Fruit fly (Drosophila melanogaster) whole organism, embryonic: ENCODE measurements around the gene DENR.

ENCODE experiments used
- ATbp ChIP-seq: fragments of 200-800 bp; sonication (Bioruptor generic); optimal IDR thresholded peaks from 2 replicates; lab custom pipeline; 2017; ENCODE audit warnings: missing biosample characterization, mild to moderate bottlenecking, missing genetic modification characterization, missing genetic modification reagents
- CG10565 ChIP-seq: fragments of 200-800 bp; sonication (Bioruptor generic); optimal IDR thresholded peaks from 3 replicates; lab custom pipeline; 2016; ENCODE audit warnings: missing biosample characterization, mild to moderate bottlenecking, missing genetic modification characterization
- CG10654 ChIP-seq: fragments of 200-800 bp; sonication (Bioruptor generic); optimal IDR thresholded peaks from 2 replicates; lab custom pipeline; 2016; ENCODE audit warnings: missing biosample characterization, missing genetic modification characterization
- CG10959 ChIP-seq: fragments of 200-800 bp; sonication (Bioruptor generic); IDR thresholded peaks from 2 replicates; pipeline ENCODE4 v1.3.6; 2022; ENCODE audit warnings: missing biosample characterization, missing genetic modification characterization
- CG11456 ChIP-seq: fragments of 200-800 bp; sonication (Bioruptor generic); IDR thresholded peaks from 3 replicates; pipeline ENCODE4 v1.3.6; 2022; ENCODE audit warnings: missing biosample characterization, missing genetic modification characterization
- CG12942 ChIP-seq: fragments of 200-800 bp; sonication (Bioruptor generic); optimal IDR thresholded peaks from 3 replicates; lab custom pipeline; 2016; ENCODE audit warnings: missing biosample characterization, missing genetic modification characterization
- CG13287 ChIP-seq: fragments of 200-800 bp; sonication (Bioruptor generic); IDR thresholded peaks from 2 replicates; pipeline ENCODE4 v1.3.6; 2022; ENCODE audit warnings: missing biosample characterization, missing genetic modification characterization; ENCODE audit not compliant: partially characterized antibody
- CG13296 ChIP-seq: fragments of 200-800 bp; sonication (Bioruptor generic); optimal IDR thresholded peaks from 3 replicates; lab custom pipeline; 2018; ENCODE audit warnings: missing biosample characterization, mild to moderate bottlenecking, missing genetic modification characterization
- CG17802 ChIP-seq: fragments of 200-800 bp; sonication (Bioruptor generic); optimal IDR thresholded peaks from 2 replicates; lab custom pipeline; 2018; ENCODE audit warnings: missing biosample characterization, mild to moderate bottlenecking, missing genetic modification characterization, moderate library complexity
- CG1792 ChIP-seq: fragments of 200-800 bp; sonication (Bioruptor generic); optimal IDR thresholded peaks from 2 replicates; lab custom pipeline; 2016; ENCODE audit warnings: missing biosample characterization, missing genetic modification characterization
- CG18262 ChIP-seq: fragments of 200-800 bp; optimal IDR thresholded peaks from 3 replicates; lab custom pipeline; 2019; ENCODE audit warnings: missing biosample characterization, mild to moderate bottlenecking, missing genetic modification characterization, moderate library complexity
- CG2202 ChIP-seq: fragments of 200-800 bp; sonication (Bioruptor generic); optimal IDR thresholded peaks from 2 replicates; lab custom pipeline; 2018; ENCODE audit warnings: missing biosample characterization, mild to moderate bottlenecking, missing genetic modification characterization
- CG3281 ChIP-seq: fragments of 200-800 bp; sonication (Bioruptor generic); optimal IDR thresholded peaks from 3 replicates; lab custom pipeline; 2017; ENCODE audit warnings: missing biosample characterization, mild to moderate bottlenecking, missing genetic modification characterization
- CG4360 ChIP-seq: fragments of 200-800 bp; sonication (Bioruptor generic); IDR thresholded peaks from 2 replicates; pipeline ENCODE4 v1.3.6; 2022; ENCODE audit warnings: missing biosample characterization, missing genetic modification characterization
- CG4820 ChIP-seq: fragments of 200-800 bp; sonication (Bioruptor generic); optimal IDR thresholded peaks from 3 replicates; lab custom pipeline; 2016; ENCODE audit warnings: missing biosample characterization, missing genetic modification characterization
- CG6791 ChIP-seq: fragments of 200-800 bp; sonication (Bioruptor generic); IDR thresholded peaks from 3 replicates; pipeline ENCODE4 v1.3.6; 2022; ENCODE audit warnings: missing biosample characterization, missing genetic modification characterization; ENCODE audit not compliant: partially characterized antibody
- CG7372 ChIP-seq: fragments of 200-800 bp; sonication (Bioruptor generic); IDR thresholded peaks from 2 replicates; pipeline ENCODE4 v1.3.6; 2022; ENCODE audit warnings: missing biosample characterization, missing genetic modification characterization
- CG7745 ChIP-seq: fragments of 200-800 bp; sonication (Bioruptor generic); optimal IDR thresholded peaks from 2 replicates; lab custom pipeline; 2018; ENCODE audit warnings: missing biosample characterization, mild to moderate bottlenecking, missing genetic modification characterization, moderate library complexity
- CG7839 ChIP-seq: fragments of 200-800 bp; sonication (Bioruptor generic); optimal IDR thresholded peaks from 3 replicates; lab custom pipeline; 2018; ENCODE audit warnings: missing biosample characterization, mild to moderate bottlenecking, missing genetic modification characterization, moderate library complexity
- CG8281 ChIP-seq: fragments of 200-800 bp; sonication (Bioruptor generic); optimal IDR thresholded peaks from 2 replicates; lab custom pipeline; 2018; ENCODE audit warnings: missing biosample characterization, mild to moderate bottlenecking, missing genetic modification characterization, moderate library complexity
- CG9215 ChIP-seq: fragments of 200-800 bp; sonication (Bioruptor generic); IDR thresholded peaks from 2 replicates; pipeline ENCODE4 v1.3.6; 2022; ENCODE audit warnings: missing biosample characterization, missing genetic modification characterization
- Camta ChIP-seq: fragments of 200-800 bp; sonication (Bioruptor generic); optimal IDR thresholded peaks from 2 replicates; lab custom pipeline; 2016; ENCODE audit warnings: missing biosample characterization, missing genetic modification characterization
- D ChIP-seq, 2 experiments: fragments of 200-800 bp in 1 of 2; fragments of >200 bp in 1 of 2; sonication (Bioruptor generic) in 1 of 2; optimal IDR thresholded peaks; 2 replicates in 1 of 2; 3 replicates in 1 of 2; lab custom pipeline; 2017; ENCODE audit warnings: mild to moderate bottlenecking in 1 of 2, missing biosample characterization in 1 of 2, missing genetic modification characterization in 1 of 2, missing genetic modification reagents in 1 of 2
- D19A ChIP-seq: fragments of 200-800 bp; optimal IDR thresholded peaks from 3 replicates; lab custom pipeline; 2019; ENCODE audit warnings: missing biosample characterization, mild to moderate bottlenecking, missing genetic modification characterization, moderate library complexity
- Doc3 ChIP-seq: fragments of 200-800 bp; sonication (Bioruptor generic); IDR thresholded peaks from 3 replicates; pipeline ENCODE4 v1.3.6; 2022; ENCODE audit warnings: missing biosample characterization, missing genetic modification characterization; ENCODE audit not compliant: partially characterized antibody
- Drgx ChIP-seq: fragments of 200-800 bp; sonication (Bioruptor generic); IDR thresholded peaks from 2 replicates; pipeline ENCODE4 v1.3.6; 2022; ENCODE audit warnings: missing biosample characterization, missing genetic modification characterization
- Ets65A ChIP-seq: fragments of 200-800 bp; sonication (Bioruptor generic); peaks from one replicate; lab custom pipeline; 2016; ENCODE audit warnings: missing biosample characterization, missing genetic modification characterization
- Gsc ChIP-seq: fragments of 200-800 bp; sonication (Bioruptor generic); IDR thresholded peaks from 2 replicates; pipeline ENCODE4 v1.3.6; 2022; ENCODE audit warnings: missing biosample characterization, missing genetic modification characterization
- Hmx ChIP-seq: fragments of 200-800 bp; sonication (Bioruptor generic); optimal IDR thresholded peaks from 2 replicates; lab custom pipeline; 2016; ENCODE audit warnings: missing biosample characterization, missing genetic modification characterization
- Oaz ChIP-seq: fragments of 200-800 bp; sonication (Bioruptor generic); IDR thresholded peaks from 2 replicates; pipeline ENCODE4 v1.3.6; 2022; ENCODE audit warnings: missing biosample characterization, missing genetic modification characterization
- Oli ChIP-seq: fragments of 200-800 bp; sonication (Bioruptor generic); optimal IDR thresholded peaks from 2 replicates; lab custom pipeline; 2018; ENCODE audit warnings: missing biosample characterization, mild to moderate bottlenecking, missing genetic modification characterization, moderate library complexity
- Ravus ChIP-seq: fragments of 200-800 bp; sonication (Bioruptor generic); IDR thresholded peaks from 2 replicates; pipeline ENCODE4 v1.3.6; 2022; ENCODE audit warnings: missing biosample characterization, missing genetic modification characterization
- Sox100B ChIP-seq: fragments of 200-800 bp; sonication (Bioruptor generic); optimal IDR thresholded peaks from 3 replicates; lab custom pipeline; 2018; ENCODE audit warnings: missing biosample characterization, mild to moderate bottlenecking, missing genetic modification characterization
- bigmax ChIP-seq: fragments of 200-800 bp; sonication (Bioruptor generic); optimal IDR thresholded peaks from 2 replicates; lab custom pipeline; 2018; ENCODE audit warnings: missing biosample characterization, mild to moderate bottlenecking, missing genetic modification characterization
- cas ChIP-seq: fragments of 200-800 bp; sonication (Bioruptor generic); IDR thresholded peaks from 2 replicates; pipeline ENCODE4 v1.3.6; 2022; ENCODE audit warnings: missing biosample characterization, missing genetic modification characterization
- crol ChIP-seq: fragments of 200-800 bp; sonication (Bioruptor generic); IDR thresholded peaks from 2 replicates; pipeline ENCODE4 v1.3.6; 2022; ENCODE audit warnings: missing biosample characterization, missing genetic modification characterization
- dati ChIP-seq: fragments of 200-800 bp; sonication (Bioruptor generic); IDR thresholded peaks from 2 replicates; pipeline ENCODE4 v1.3.6; 2022; ENCODE audit warnings: missing biosample characterization, missing genetic modification characterization
- emc ChIP-seq: fragments of 200-800 bp; sonication (Bioruptor generic); optimal IDR thresholded peaks from 2 replicates; lab custom pipeline; 2016; ENCODE audit warnings: missing biosample characterization, missing genetic modification characterization
- fru ChIP-seq: fragments of >200 bp; optimal IDR thresholded peaks from 2 replicates; lab custom pipeline; 2017
- gcm2 ChIP-seq: fragments of 200-800 bp; sonication (Bioruptor generic); optimal IDR thresholded peaks from 2 replicates; lab custom pipeline; 2016; ENCODE audit warnings: missing biosample characterization, missing genetic modification characterization
- jumu ChIP-seq: fragments of 200-800 bp; sonication (Bioruptor generic); optimal IDR thresholded peaks from 3 replicates; lab custom pipeline; 2016; ENCODE audit warnings: missing biosample characterization, missing genetic modification characterization
- mam ChIP-seq: fragments of 200-800 bp; sonication (Bioruptor generic); optimal IDR thresholded peaks from 3 replicates; lab custom pipeline; 2016; ENCODE audit warnings: missing biosample characterization, missing genetic modification characterization
- nerfin-2 ChIP-seq: fragments of 200-800 bp; sonication (Bioruptor generic); IDR thresholded peaks from 2 replicates; pipeline ENCODE4 v1.3.6; 2022; ENCODE audit warnings: missing biosample characterization, missing genetic modification characterization; ENCODE audit not compliant: partially characterized antibody
- nom ChIP-seq: fragments of 200-800 bp; sonication (Bioruptor generic); optimal IDR thresholded peaks from 2 replicates; lab custom pipeline; 2017; ENCODE audit warnings: missing biosample characterization, missing genetic modification characterization, mild to moderate bottlenecking, moderate library complexity, missing genetic modification reagents
- pho ChIP-seq: fragments of 200-800 bp; sonication (Bioruptor generic); optimal IDR thresholded peaks from 2 replicates; lab custom pipeline; 2016; ENCODE audit warnings: missing biosample characterization, missing genetic modification characterization
- run ChIP-seq: fragments of 200-800 bp; sonication (Bioruptor generic); optimal IDR thresholded peaks from 3 replicates; lab custom pipeline; 2018; ENCODE audit warnings: missing biosample characterization, mild to moderate bottlenecking, missing genetic modification characterization
- sens ChIP-seq: fragments of 200-800 bp; sonication (Bioruptor generic); peaks from one replicate; lab custom pipeline; 2016; ENCODE audit warnings: missing biosample characterization, missing genetic modification characterization
- sens-2 ChIP-seq: fragments of 200-800 bp; sonication (Bioruptor generic); IDR thresholded peaks from 2 replicates; pipeline ENCODE4 v1.3.6; 2022; ENCODE audit warnings: missing biosample characterization, missing genetic modification characterization
- tap ChIP-seq: fragments of 200-800 bp; optimal IDR thresholded peaks from 3 replicates; lab custom pipeline; 2019; ENCODE audit warnings: missing biosample characterization, mild to moderate bottlenecking, missing genetic modification characterization, moderate library complexity
- tin ChIP-seq: fragments of 200-800 bp; sonication (Bioruptor generic); optimal IDR thresholded peaks from 3 replicates; lab custom pipeline; 2016; ENCODE audit warnings: missing biosample characterization, missing genetic modification characterization
- vfl ChIP-seq: fragments of 200-800 bp; sonication (Bioruptor generic); optimal IDR thresholded peaks from 2 replicates; lab custom pipeline; 2016; ENCODE audit warnings: missing biosample characterization, missing genetic modification characterization
- zen2 ChIP-seq: fragments of 200-800 bp; sonication (Bioruptor generic); IDR thresholded peaks from 3 replicates; pipeline ENCODE4 v1.3.6; 2022; ENCODE audit warnings: missing biosample characterization, missing genetic modification characterization; ENCODE audit not compliant: partially characterized antibody

DENR gene

DNA sequence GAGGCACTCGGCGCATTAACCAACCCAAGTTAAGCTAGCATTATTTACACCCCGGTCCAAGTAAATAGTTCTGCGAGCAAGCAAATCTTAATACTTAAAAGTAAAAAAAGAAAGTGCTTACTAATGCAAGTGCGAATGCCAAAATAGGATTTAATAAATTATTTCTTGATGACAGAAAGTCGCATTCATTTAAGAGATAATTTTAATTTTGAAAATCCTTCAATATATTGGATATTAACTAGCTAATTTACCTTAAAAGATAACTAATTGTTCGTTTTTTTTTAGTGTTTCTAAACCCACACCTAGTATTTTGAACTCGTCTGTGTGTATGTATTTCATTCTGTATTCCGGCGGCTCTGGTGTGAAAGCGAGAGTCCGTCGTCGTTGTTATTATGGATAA lies 31.6 kb downstream of the DENR start (continued):
- peak; percentile 62 for TF ChIP-seq CG13296
- no peak for TF ChIP-seq cas (GFP tag; lab: Robert Waterston, UW)
- no peak for TF ChIP-seq Hmx (GFP tag; lab: Kevin White, UChicago)
- TF ChIP-seq Ets65A (GFP tag; lab: Kevin White, UChicago): peak; percentile 80
- no peak for TF ChIP-seq CG10959 (GFP tag; lab: Robert Waterston, UW)
- TF ChIP-seq CG4820 (GFP tag; lab: Kevin White, UChicago): peak; percentile 44
- TF ChIP-seq CG4360 (GFP tag; lab: Robert Waterston, UW): no peak
- 0 out of 2 replicates have a peak, but pooled peaks have one; percentile 31 for TF ChIP-seq Drgx (GFP tag; lab: Robert Waterston, UW)
- TF ChIP-seq CG8281: no peak
- TF ChIP-seq Ravus: no peak; the same call in 1 of the 2 replicates
- no peak for TF ChIP-seq CG17802
- no peak for TF ChIP-seq D19A (tag; lab: Kevin White, UChicago)
- no peak for TF ChIP-seq D (optimal IDR thresholded peaks at IDR 0.05; lab: Kevin White, UChicago)
- peak; percentile 57 for TF ChIP-seq D (GFP tag; optimal IDR thresholded peaks at IDR 0.05; lab: Kevin White, UChicago)
- TF ChIP-seq vfl (GFP tag; lab: Kevin White, UChicago): no peak
- TF ChIP-seq tap (tag; lab: Kevin White, UChicago): peak; percentile 21
- TF ChIP-seq CG10654: peak; percentile 26
- no peak for TF ChIP-seq bigmax
- TF ChIP-seq dati (GFP tag; lab: Robert Waterston, UW): no peak
- no peak for TF ChIP-seq jumu (GFP tag; lab: Kevin White, UChicago)
- TF ChIP-seq ATbp: peak; percentile 60
- no peak for TF ChIP-seq emc (GFP tag; lab: Kevin White, UChicago)
- TF ChIP-seq sens-2: no peak
- TF ChIP-seq pho (GFP tag; lab: Kevin White, UChicago): no peak
- no peak for TF ChIP-seq nerfin-2 (GFP tag; lab: Robert Waterston, UW)
- no peak for TF ChIP-seq Doc3 (GFP tag; lab: Robert Waterston, UW)
- no peak for TF ChIP-seq CG9215 (GFP tag; lab: Robert Waterston, UW)
- TF ChIP-seq Gsc (GFP tag; lab: Robert Waterston, UW): no peak
- no peak for TF ChIP-seq CG13287
- peak; percentile 50 for TF ChIP-seq CG18262 (tag; lab: Kevin White, UChicago)
- no peak for TF ChIP-seq Oaz (GFP tag; lab: Robert Waterston, UW)
- peak; percentile 85 for TF ChIP-seq sens (GFP tag; lab: Kevin White, UChicago)
- peak; percentile 70 for TF ChIP-seq CG7839 (tag; lab: Kevin White, UChicago)
- TF ChIP-seq CG7372: no peak
- no peak for TF ChIP-seq CG12942 (GFP tag; lab: Kevin White, UChicago)
- TF ChIP-seq mam (GFP tag; lab: Kevin White, UChicago): peak; percentile 16
- no peak for TF ChIP-seq nom (GFP tag; lab: Kevin White, UChicago)
- no peak for TF ChIP-seq fru (lab: Kevin White, UChicago)
- TF ChIP-seq Sox100B (GFP tag; lab: Kevin White, UChicago): peak; percentile 77
- no peak for TF ChIP-seq CG2202 (tag; lab: Kevin White, UChicago)
- TF ChIP-seq CG3281 (GFP tag; lab: Kevin White, UChicago): peak; percentile 47
- no peak for TF ChIP-seq Camta
- TF ChIP-seq run (tag; lab: Kevin White, UChicago): peak; percentile 29
- no peak for TF ChIP-seq CG7745 (tag; lab: Kevin White, UChicago)
- no peak for TF ChIP-seq CG11456 (GFP tag; lab: Robert Waterston, UW)
- no peak for TF ChIP-seq CG10565 (GFP tag; lab: Kevin White, UChicago)
- no peak for TF ChIP-seq zen2
- TF ChIP-seq CG1792 (GFP tag; lab: Kevin White, UChicago): no peak
- no peak for TF ChIP-seq CG6791
- TF ChIP-seq tin: no peak
- TF ChIP-seq crol (GFP tag; lab: Robert Waterston, UW): no peak
- TF ChIP-seq gcm2 (GFP tag; lab: Kevin White, UChicago): no peak
- TF ChIP-seq Oli (tag; lab: Kevin White, UChicago): peak; percentile 75
